Worm (Caenorhabditis elegans) whole organism, L4 larva: ENCODE measurements around the gene F32B6.4.

Experiments used
- F26F4.8 ChIP-seq: fragments of 200-800 bp; sonication (Bioruptor generic); conservative IDR thresholded peaks from 2 replicates; pipeline ENCODE4 v1.3.6; 2022; ENCODE audit warnings: missing genetic modification characterization, missing compliant biosample characterization
- T20F7.1 ChIP-seq: fragments of 200-800 bp; sonication (Bioruptor generic); optimal IDR thresholded peaks from 2 replicates; lab custom pipeline; 2018; ENCODE audit warnings: mild to moderate bottlenecking, missing genetic modification characterization, missing compliant biosample characterization
- aha-1 ChIP-seq: fragments of 150-350 bp; peaks from one replicate; lab custom pipeline; 2014; ENCODE audit warnings: missing biosample characterization, missing genetic modification characterization
- arid-1 ChIP-seq: fragments of 200-800 bp; sonication (Bioruptor generic); conservative IDR thresholded peaks from 2 replicates; pipeline ENCODE4 v1.3.6; 2022; ENCODE audit warnings: missing genetic modification reagents, missing genetic modification characterization, missing compliant biosample characterization
- attf-4 ChIP-seq: sonication (generic microtip); optimal IDR thresholded peaks from 3 replicates; lab custom pipeline; 2017; ENCODE audit warnings: missing biosample characterization, missing genetic modification characterization
- ceh-20 ChIP-seq: fragments of 200-800 bp; sonication (Bioruptor generic); IDR thresholded peaks from 2 replicates; pipeline ENCODE4 v1.3.6; 2022; ENCODE audit warnings: missing genetic modification reagents, missing genetic modification characterization, missing compliant biosample characterization
- ceh-62 ChIP-seq: sonication (generic microtip); optimal IDR thresholded peaks from 2 replicates; lab custom pipeline; 2017; ENCODE audit warnings: missing biosample characterization, missing genetic modification characterization
- ces-1 ChIP-seq: fragments of 150-350 bp; sonication (generic microtip); optimal IDR thresholded peaks from 4 replicates; lab custom pipeline; 2014; ENCODE audit warnings: missing biosample characterization, missing genetic modification reagents, missing genetic modification characterization
- cey-2 ChIP-seq: sonication (generic microtip); optimal IDR thresholded peaks from 3 replicates; lab custom pipeline; 2017; ENCODE audit warnings: missing genetic modification characterization, mild to moderate bottlenecking, missing compliant biosample characterization, antibody characterized with exemption, borderline replicate concordance; ENCODE audit not compliant: insufficient read depth
- daf-8 ChIP-seq: fragments of 200-800 bp; sonication (Bioruptor generic); IDR thresholded peaks from 2 replicates; pipeline ENCODE4 v1.3.6; 2022; ENCODE audit warnings: missing genetic modification characterization, missing compliant biosample characterization
- dmd-6 ChIP-seq: fragments of 200-800 bp; sonication (Bioruptor generic); IDR thresholded peaks from 2 replicates; pipeline ENCODE4 v1.3.6; 2022; ENCODE audit warnings: missing genetic modification reagents, missing genetic modification characterization, missing compliant biosample characterization
- dpl-1 ChIP-seq: fragments of 150-350 bp; optimal IDR thresholded peaks from 2 replicates; lab custom pipeline; 2014; ENCODE audit warnings: missing biosample characterization, missing genetic modification reagents, missing genetic modification characterization
- duxl-1 ChIP-seq: sonication (generic microtip); optimal IDR thresholded peaks from 2 replicates; lab custom pipeline; 2016; ENCODE audit warnings: mild to moderate bottlenecking, missing genetic modification characterization, moderate library complexity, missing compliant biosample characterization; ENCODE audit not compliant: poor library complexity
- dve-1 ChIP-seq: sonication (generic microtip); optimal IDR thresholded peaks from 2 replicates; lab custom pipeline; 2017; ENCODE audit warnings: antibody characterized with exemption, mild to moderate bottlenecking, missing genetic modification characterization, missing compliant biosample characterization; ENCODE audit not compliant: insufficient read depth
- gei-8 ChIP-seq: fragments of 200-800 bp; sonication (Bioruptor generic); optimal IDR thresholded peaks from 2 replicates; lab custom pipeline; 2018; ENCODE audit warnings: mild to moderate bottlenecking, missing genetic modification characterization, missing compliant biosample characterization
- hlh-11 ChIP-seq: fragments of 200-800 bp; sonication (Bioruptor generic); optimal IDR thresholded peaks from 2 replicates; lab custom pipeline; 2018; ENCODE audit warnings: mild to moderate bottlenecking, missing genetic modification characterization, missing compliant biosample characterization
- hlh-30 ChIP-seq: sonication (generic microtip); optimal IDR thresholded peaks from 2 replicates; lab custom pipeline; 2017; ENCODE audit warnings: antibody characterized with exemption, mild to moderate bottlenecking, missing genetic modification characterization, missing compliant biosample characterization; ENCODE audit not compliant: insufficient read depth
- lim-7 ChIP-seq: fragments of 200-800 bp; sonication (Bioruptor generic); IDR thresholded peaks from 2 replicates; pipeline ENCODE4 v1.3.6; 2022; ENCODE audit warnings: missing genetic modification characterization, missing compliant biosample characterization
- lsy-2 ChIP-seq, 2 experiments: fragments of 150-350 bp in 1 of 2; sonication (generic microtip) in 1 of 2; optimal IDR thresholded peaks; 2 replicates each; lab custom pipeline; 2014 to 2017; ENCODE audit warnings: missing biosample characterization in 2 of 2, missing genetic modification characterization in 2 of 2
- mdl-1 ChIP-seq, 2 experiments: fragments of 150-350 bp in 1 of 2; sonication (generic microtip) in 1 of 2; optimal IDR thresholded peaks; 2 replicates each; lab custom pipeline; 2014 to 2017; ENCODE audit warnings: missing biosample characterization in 2 of 2, missing genetic modification characterization in 2 of 2
- mdt-29 ChIP-seq: fragments of 200-800 bp; sonication (Bioruptor generic); IDR thresholded peaks from 2 replicates; pipeline ENCODE4 v1.3.6; 2022; ENCODE audit warnings: missing genetic modification reagents, missing genetic modification characterization, missing compliant biosample characterization
- mep-1 ChIP-seq: fragments of 150-350 bp; sonication (generic microtip); optimal IDR thresholded peaks from 3 replicates; lab custom pipeline; 2014; ENCODE audit warnings: missing biosample characterization, missing genetic modification characterization
- mes-2 ChIP-seq: sonication (generic microtip); optimal IDR thresholded peaks from 2 replicates; lab custom pipeline; 2016; ENCODE audit warnings: missing genotype, mild to moderate bottlenecking, missing genetic modification characterization, missing compliant biosample characterization; ENCODE audit not compliant: poor library complexity, severe bottlenecking
- mxl-3 ChIP-seq: fragments of 200-800 bp; sonication (Bioruptor generic); optimal IDR thresholded peaks from 2 replicates; lab custom pipeline; 2018; ENCODE audit warnings: mild to moderate bottlenecking, missing genetic modification characterization, missing compliant biosample characterization
- nhr-10 ChIP-seq: fragments of 150-350 bp; optimal IDR thresholded peaks from 2 replicates; lab custom pipeline; 2014; ENCODE audit warnings: missing biosample characterization, missing genetic modification characterization
- nhr-102 ChIP-seq: sonication (generic microtip); optimal IDR thresholded peaks from 2 replicates; lab custom pipeline; 2016; ENCODE audit warnings: mild to moderate bottlenecking, missing genetic modification characterization, moderate library complexity, missing compliant biosample characterization
- nhr-11 ChIP-seq: fragments of 150-350 bp; optimal IDR thresholded peaks from 2 replicates; lab custom pipeline; 2014; ENCODE audit warnings: missing biosample characterization, missing genetic modification characterization
- nhr-111 ChIP-seq: fragments of 200-800 bp; sonication (Bioruptor generic); optimal IDR thresholded peaks from 2 replicates; lab custom pipeline; 2018; ENCODE audit warnings: mild to moderate bottlenecking, missing genetic modification characterization, missing compliant biosample characterization
- nhr-25 ChIP-seq: sonication (generic microtip); optimal IDR thresholded peaks from 2 replicates; lab custom pipeline; 2017; ENCODE audit warnings: missing genetic modification characterization, mild to moderate bottlenecking, missing compliant biosample characterization, antibody characterized with exemption, moderate library complexity, borderline replicate concordance; ENCODE audit not compliant: insufficient read depth
- nhr-28 ChIP-seq: fragments of 150-350 bp; optimal IDR thresholded peaks from 2 replicates; lab custom pipeline; 2014; ENCODE audit warnings: missing biosample characterization, missing genetic modification characterization
- nhr-42 ChIP-seq: fragments of 200-800 bp; sonication (Bioruptor generic); IDR thresholded peaks from 2 replicates; pipeline ENCODE4 v1.3.6; 2022; ENCODE audit warnings: missing genetic modification characterization, missing compliant biosample characterization
- nhr-48 ChIP-seq: sonication (generic microtip); optimal IDR thresholded peaks from 2 replicates; lab custom pipeline; 2016; ENCODE audit warnings: mild to moderate bottlenecking, missing genetic modification characterization, missing compliant biosample characterization
- nhr-77 ChIP-seq: fragments of 150-350 bp; optimal IDR thresholded peaks from 2 replicates; lab custom pipeline; 2014; ENCODE audit warnings: missing biosample characterization, missing genetic modification characterization
- sdz-12 ChIP-seq: fragments of 200-800 bp; sonication (Bioruptor generic); optimal IDR thresholded peaks from 2 replicates; lab custom pipeline; 2018; ENCODE audit warnings: mild to moderate bottlenecking, missing genetic modification characterization, missing compliant biosample characterization
- spr-1 ChIP-seq: sonication (generic microtip); optimal IDR thresholded peaks from 2 replicates; lab custom pipeline; 2016; ENCODE audit warnings: mild to moderate bottlenecking, missing genetic modification characterization, missing compliant biosample characterization
- tra-1 ChIP-seq: fragments of 200-800 bp; sonication (Bioruptor generic); IDR thresholded peaks from 2 replicates; pipeline ENCODE4 v1.3.6; 2022; ENCODE audit warnings: missing genetic modification reagents, missing genetic modification characterization, missing compliant biosample characterization
- unc-130 ChIP-seq: sonication (generic microtip); optimal IDR thresholded peaks from 2 replicates; lab custom pipeline; 2016; ENCODE audit warnings: missing genetic modification reagents, missing genetic modification characterization, missing compliant biosample characterization
- unc-62 ChIP-seq, 3 experiments: fragments of 150-350 bp in 1 of 3; sonication (generic microtip); optimal IDR thresholded peaks in 2 of 3; peaks in 1 of 3; 1 replicate in 1 of 3; 2 replicates in 2 of 3; lab custom pipeline; 2014 to 2017; ENCODE audit warnings: missing biosample characterization in 3 of 3, missing genetic modification characterization in 3 of 3, missing genetic modification reagents in 3 of 3, missing genotype in 1 of 3
- zip-11 ChIP-seq: fragments of 200-800 bp; sonication (Bioruptor generic); IDR thresholded peaks from 2 replicates; pipeline ENCODE4 v1.3.6; 2022; ENCODE audit warnings: missing genetic modification characterization, missing compliant biosample characterization
- zip-2 ChIP-seq: fragments of 150-350 bp; optimal IDR thresholded peaks from 2 replicates; lab custom pipeline; 2014; ENCODE audit warnings: missing biosample characterization, missing genetic modification characterization

F32B6.4 gene

ce11 chrIV:9869344-9869743 lies 22.5 kb downstream of the F32B6.4 start (continued):
- no peak for TF ChIP-seq nhr-77 (tag; lab: Kevin White, UChicago)
- no peak for TF ChIP-seq daf-8 (GFP tag; lab: Robert Waterston, UW)
- TF ChIP-seq arid-1 (GFP tag; lab: Robert Waterston, UW), result no peak

ce11 chrIV:9867915-9868314 lies 23.9 kb downstream of the F32B6.4 start:
- TF ChIP-seq nhr-28 (tag; lab: Kevin White, UChicago) (peak; percentile 92), nhr-77 (tag; lab: Kevin White, UChicago) (peak; percentile 12), aha-1 (tag; lab: Kevin White, UChicago) (peak; percentile 92), nhr-48 (tag; lab: Kevin White, UChicago) (peak; percentile 98), mdl-1 (tag; optimal IDR thresholded peaks at IDR 0.05; lab: Kevin White, UChicago) (peak in 1 of 2 experiments; percentile 72), ceh-20 (GFP tag; lab: Robert Waterston, UW) (peak; percentile 58; the same call in 1 of the 2 replicates), dpl-1 (peak; percentile 49), dve-1 (tag; lab: Kevin White, UChicago) (peak; percentile 6), nhr-42 (no peak), dmd-6 (GFP tag; lab: Robert Waterston, UW) (peak; percentile 79), zip-2 (tag; lab: Kevin White, UChicago) (no peak), lim-7 (GFP tag; lab: Robert Waterston, UW) (no peak), ces-1 (GFP tag; lab: Kevin White, UChicago) (no peak), mep-1 (tag; lab: Kevin White, UChicago) (peak; percentile 59), mes-2 (tag; lab: Kevin White, UChicago) (peak; percentile 41), T20F7.1 (GFP tag; lab: Kevin White, UChicago) (peak; percentile 29), attf-4 (tag; lab: Kevin White, UChicago) (no peak), sdz-12 (GFP tag; lab: Kevin White, UChicago) (no peak), gei-8 (GFP tag; lab: Kevin White, UChicago) (peak; percentile 75), mdt-29 (GFP tag; lab: Robert Waterston, UW) (peak; percentile 90), nhr-25 (tag; lab: Kevin White, UChicago) (peak; percentile 49), spr-1 (tag; lab: Kevin White, UChicago) (no peak), duxl-1 (tag; lab: Kevin White, UChicago) (peak; percentile 9), lsy-2 (tag; optimal IDR thresholded peaks at IDR 0.05; lab: Kevin White, UChicago) (peak; percentile 5 to 79), nhr-10 (tag; lab: Kevin White, UChicago) (peak; percentile 14), unc-62 (GFP tag; optimal IDR thresholded peaks at IDR 0.05 in 1 of 2; lab: Kevin White, UChicago) (peak in 1 of 2 experiments; percentile 98), unc-62 (tag; optimal IDR thresholded peaks at IDR 0.05; lab: Kevin White, UChicago) (no peak), unc-130 (GFP tag; lab: Kevin White, UChicago) (no peak), zip-11 (GFP tag; lab: Robert Waterston, UW) (no peak), hlh-11 (tag; lab: Kevin White, UChicago) (peak; percentile 90), hlh-30 (tag; lab: Kevin White, UChicago) (peak; percentile 93), cey-2 (peak; percentile 94), mxl-3 (GFP tag; lab: Kevin White, UChicago) (peak; percentile 86), tra-1 (GFP tag; lab: Robert Waterston, UW) (peak; percentile 24; the same call in 1 of the 2 replicates), nhr-11 (peak; percentile 58), F26F4.8 (GFP tag; lab: Robert Waterston, UW) (no peak), nhr-102 (peak; percentile 52), nhr-111 (GFP tag; lab: Kevin White, UChicago) (no peak), ceh-62 (tag; lab: Kevin White, UChicago) (no peak), daf-8 (GFP tag; lab: Robert Waterston, UW) (no peak)
- TF ChIP-seq, all 104 proteins: peak for 26
